Worm (Caenorhabditis elegans) whole organism, L1 larva: Measurements from ENCODE around the gene tag-335.

Experiments
- C04F5.9 ChIP-seq: sonication (generic microtip); optimal IDR thresholded peaks from 2 replicates; lab custom pipeline; 2016; ENCODE audit warnings: missing genetic modification characterization, missing compliant biosample characterization
- C16A3.4 ChIP-seq: fragments of 150-350 bp; optimal IDR thresholded peaks from 2 replicates; lab custom pipeline; 2014; ENCODE audit warnings: missing biosample characterization, missing genetic modification characterization
- C34B4.2 ChIP-seq: sonication (generic microtip); optimal IDR thresholded peaks from 2 replicates; lab custom pipeline; 2017; ENCODE audit warnings: mild to moderate bottlenecking, missing genetic modification characterization, missing compliant biosample characterization
- ama-1 ChIP-seq: fragments of 150-350 bp; optimal IDR thresholded peaks from 2 replicates; lab custom pipeline; 2014
- ceh-63 ChIP-seq: fragments of 200-800 bp; sonication (Bioruptor generic); optimal IDR thresholded peaks from 2 replicates; lab custom pipeline; 2018; ENCODE audit warnings: mild to moderate bottlenecking, missing genetic modification characterization, missing compliant biosample characterization
- ceh-8 ChIP-seq: fragments of 200-800 bp; sonication (Bioruptor generic); optimal IDR thresholded peaks from 2 replicates; lab custom pipeline; 2018; ENCODE audit warnings: mild to moderate bottlenecking, missing genetic modification characterization, moderate library complexity, missing compliant biosample characterization
- ces-1 ChIP-seq: fragments of 150-350 bp; optimal IDR thresholded peaks from 2 replicates; lab custom pipeline; 2014; ENCODE audit warnings: missing biosample characterization, missing genetic modification reagents, missing genetic modification characterization
- dpl-1 ChIP-seq, 3 experiments: fragments of 150-350 bp in 2 of 3; sonication (generic microtip) in 1 of 3; optimal IDR thresholded peaks; 2 replicates each; lab custom pipeline; 2014 to 2017; ENCODE audit warnings: missing biosample characterization in 3 of 3, missing genetic modification characterization in 3 of 3, missing genetic modification reagents in 3 of 3
- dsc-1 ChIP-seq: sonication (generic microtip); optimal IDR thresholded peaks from 2 replicates; lab custom pipeline; 2016; ENCODE audit warnings: mild to moderate bottlenecking, missing genetic modification characterization, missing compliant biosample characterization
- efl-1 ChIP-seq, 4 experiments: fragments of 150-350 bp; optimal IDR thresholded peaks in 3 of 4; peaks in 1 of 4; 1 replicate in 1 of 4; 2 replicates in 3 of 4; lab custom pipeline; 2014; ENCODE audit warnings: missing biosample characterization in 2 of 4, missing genetic modification characterization in 2 of 4, missing genetic modification reagents in 2 of 4
- elt-2 ChIP-seq: sonication (generic microtip); optimal IDR thresholded peaks from 2 replicates; lab custom pipeline; 2016; ENCODE audit warnings: missing genetic modification characterization, mild to moderate bottlenecking, inconsistent platforms, missing compliant biosample characterization, missing genetic modification reagents
- elt-3 ChIP-seq, 6 experiments: fragments of 150-350 bp in 1 of 6; sonication (generic microtip); optimal IDR thresholded peaks; 2 replicates each; lab custom pipeline; 2017 to 2018; ENCODE audit warnings: missing biosample characterization in 6 of 6, missing genetic modification characterization in 6 of 6, inconsistent platforms in 1 of 6
- ets-5 ChIP-seq: fragments of 200-800 bp; sonication (Bioruptor generic); IDR thresholded peaks from 2 replicates; pipeline ENCODE4 v1.3.6; 2022; ENCODE audit warnings: missing genetic modification characterization, missing compliant biosample characterization
- fkh-10 ChIP-seq: sonication (generic microtip); optimal IDR thresholded peaks from 2 replicates; lab custom pipeline; 2017; ENCODE audit warnings: missing biosample characterization, missing genetic modification reagents, missing genetic modification characterization
- fkh-4 ChIP-seq: sonication (generic microtip); optimal IDR thresholded peaks from 2 replicates; lab custom pipeline; 2016; ENCODE audit warnings: missing compliant biosample characterization, missing genetic modification characterization, borderline replicate concordance
- grh-1 ChIP-seq: fragments of 200-800 bp; sonication (Bioruptor generic); IDR thresholded peaks from 2 replicates; pipeline ENCODE4 v1.3.6; 2022; ENCODE audit warnings: missing genetic modification reagents, missing genetic modification characterization, missing compliant biosample characterization
- hpl-2 ChIP-seq: fragments of 150-350 bp; optimal IDR thresholded peaks from 2 replicates; lab custom pipeline; 2014; ENCODE audit warnings: missing biosample characterization, missing genetic modification reagents, missing genetic modification characterization
- irx-1 ChIP-seq: sonication (generic microtip); optimal IDR thresholded peaks from 2 replicates; lab custom pipeline; 2016; ENCODE audit warnings: missing genetic modification characterization, missing compliant biosample characterization
- isw-1 ChIP-seq: fragments of 200-800 bp; sonication (Bioruptor generic); IDR thresholded peaks from 2 replicates; pipeline ENCODE4 v1.3.6; 2022; ENCODE audit warnings: missing genetic modification characterization, missing compliant biosample characterization
- jun-1 ChIP-seq: fragments of 150-350 bp; optimal IDR thresholded peaks from 2 replicates; lab custom pipeline; 2014; ENCODE audit warnings: missing biosample characterization, missing genetic modification reagents, missing genetic modification characterization
- lin-14 ChIP-seq: fragments of 200-800 bp; sonication (Bioruptor generic); optimal IDR thresholded peaks from 2 replicates; lab custom pipeline; 2018; ENCODE audit warnings: mild to moderate bottlenecking, missing genetic modification characterization, moderate library complexity, missing compliant biosample characterization
- lsy-2 ChIP-seq, 2 experiments: fragments of 150-350 bp; optimal IDR thresholded peaks; 2 replicates each; lab custom pipeline; 2014; ENCODE audit warnings: missing biosample characterization in 2 of 2, missing genetic modification characterization in 2 of 2
- mep-1 ChIP-seq: fragments of 150-350 bp; optimal IDR thresholded peaks from 2 replicates; lab custom pipeline; 2014; ENCODE audit warnings: missing biosample characterization, missing genetic modification characterization
- nhr-12 ChIP-seq: sonication (generic microtip); optimal IDR thresholded peaks from 2 replicates; lab custom pipeline; 2017; ENCODE audit warnings: missing biosample characterization, missing genetic modification characterization
- nhr-19 ChIP-seq: fragments of 200-800 bp; sonication (Bioruptor generic); conservative IDR thresholded peaks from 2 replicates; pipeline ENCODE4 v1.3.6; 2022; ENCODE audit warnings: missing genetic modification characterization, missing compliant biosample characterization
- nhr-237 ChIP-seq: fragments of 150-350 bp; optimal IDR thresholded peaks from 2 replicates; lab custom pipeline; 2014; ENCODE audit warnings: missing biosample characterization, missing genetic modification characterization
- nhr-28 ChIP-seq: fragments of 150-350 bp; optimal IDR thresholded peaks from 2 replicates; lab custom pipeline; 2014; ENCODE audit warnings: missing biosample characterization, missing genetic modification characterization
- nhr-47 ChIP-seq: sonication (generic microtip); optimal IDR thresholded peaks from 2 replicates; lab custom pipeline; 2016; ENCODE audit warnings: mild to moderate bottlenecking, missing genetic modification characterization, moderate library complexity, missing compliant biosample characterization
- nhr-76 ChIP-seq: sonication (generic microtip); optimal IDR thresholded peaks from 2 replicates; lab custom pipeline; 2017; ENCODE audit warnings: missing biosample characterization, missing genetic modification characterization
- nhr-84 ChIP-seq: sonication (generic microtip); optimal IDR thresholded peaks from 2 replicates; lab custom pipeline; 2017; ENCODE audit warnings: missing biosample characterization, missing genetic modification characterization
- nhr-85 ChIP-seq: sonication (generic microtip); peaks from one replicate; lab custom pipeline; 2016; ENCODE audit warnings: missing genetic modification characterization, inconsistent platforms, missing compliant biosample characterization
- pag-3 ChIP-seq: sonication (generic microtip); optimal IDR thresholded peaks from 2 replicates; lab custom pipeline; 2017; ENCODE audit warnings: missing genetic modification characterization, mild to moderate bottlenecking, missing compliant biosample characterization, antibody characterized with exemption, borderline replicate concordance; ENCODE audit not compliant: insufficient read depth
- pax-3 ChIP-seq: fragments of 200-800 bp; sonication (Bioruptor generic); optimal IDR thresholded peaks from 2 replicates; lab custom pipeline; 2018; ENCODE audit warnings: mild to moderate bottlenecking, missing genetic modification characterization, moderate library complexity, missing compliant biosample characterization
- skn-1 ChIP-seq: fragments of 150-350 bp; optimal IDR thresholded peaks from 2 replicates; lab custom pipeline; 2014; ENCODE audit warnings: missing biosample characterization, missing genetic modification characterization
- snu-23 ChIP-seq: sonication (generic microtip); optimal IDR thresholded peaks from 2 replicates; lab custom pipeline; 2016; ENCODE audit warnings: missing genetic modification characterization, missing compliant biosample characterization
- sup-37 ChIP-seq: fragments of 200-800 bp; sonication (Bioruptor generic); optimal IDR thresholded peaks from 2 replicates; lab custom pipeline; 2018; ENCODE audit warnings: mild to moderate bottlenecking, missing genetic modification characterization, missing compliant biosample characterization
- tbx-2 ChIP-seq: sonication (generic microtip); optimal IDR thresholded peaks from 2 replicates; lab custom pipeline; 2016; ENCODE audit warnings: missing genetic modification characterization, missing compliant biosample characterization
- unc-86 ChIP-seq: sonication (generic microtip); optimal IDR thresholded peaks from 2 replicates; lab custom pipeline; 2016; ENCODE audit warnings: missing genetic modification characterization, missing compliant biosample characterization
- vab-15 ChIP-seq: sonication (generic microtip); optimal IDR thresholded peaks from 2 replicates; lab custom pipeline; 2017; ENCODE audit warnings: missing genotype, mild to moderate bottlenecking, missing genetic modification characterization, missing compliant biosample characterization
- zag-1 ChIP-seq: fragments of 150-350 bp; optimal IDR thresholded peaks from 2 replicates; lab custom pipeline; 2014; ENCODE audit warnings: missing biosample characterization, missing genetic modification characterization
- ztf-11 ChIP-seq, 2 experiments: sonication (generic microtip); optimal IDR thresholded peaks; 2 replicates each; lab custom pipeline; 2016 to 2017; ENCODE audit warnings: missing genetic modification characterization in 2 of 2, missing biosample characterization in 1 of 2, missing compliant biosample characterization in 1 of 2
- ztf-4 ChIP-seq: fragments of 150-350 bp; optimal IDR thresholded peaks from 2 replicates; lab custom pipeline; 2014; ENCODE audit warnings: missing biosample characterization, missing genetic modification characterization

tag-335 gene

ce11 chrIV:12279340-12279739, 946 bp upstream of the tag-335 start, which contains the start of gene ltah-1.1:
TSS of gene ltah-1.1 (plus strand) at chrIV:12279622.
- no peak for TF ChIP-seq vab-15 (tag; lab: Kevin White, UChicago)
- no peak for TF ChIP-seq unc-86 (tag; lab: Kevin White, UChicago)
- no peak for TF ChIP-seq elt-3 (tag; optimal IDR thresholded peaks at IDR 0.05; lab: Kevin White, UChicago)
- TF ChIP-seq mep-1 (tag; lab: Kevin White, UChicago): no peak
- TF ChIP-seq ceh-8 (GFP tag; lab: Kevin White, UChicago): no peak
- no peak for TF ChIP-seq pag-3 (tag; lab: Kevin White, UChicago)
- no peak for TF ChIP-seq dsc-1 (tag; lab: Kevin White, UChicago)
- TF ChIP-seq hpl-2 (GFP tag; lab: Kevin White, UChicago): no peak
- TF ChIP-seq lsy-2 (tag; optimal IDR thresholded peaks at IDR 0.05; lab: Kevin White, UChicago): no peak
- TF ChIP-seq C34B4.2: no peak
- no peak for TF ChIP-seq nhr-84 (tag; lab: Kevin White, UChicago)
- no peak for TF ChIP-seq dpl-1 (GFP tag; optimal IDR thresholded peaks at IDR 0.05; lab: Kevin White, UChicago)
- no peak for TF ChIP-seq nhr-76 (tag; lab: Kevin White, UChicago)
- TF ChIP-seq isw-1 (GFP tag; lab: Robert Waterston, UW): no peak
- no peak for TF ChIP-seq ztf-4 (tag; lab: Kevin White, UChicago)
- no peak for TF ChIP-seq nhr-237

- no peak for TF ChIP-seq ceh-8 (GFP tag; lab: Kevin White, UChicago)
- TF ChIP-seq ztf-11 (tag; optimal IDR thresholded peaks at IDR 0.05; lab: Kevin White, UChicago): no peak
- TF ChIP-seq hpl-2 (GFP tag; lab: Kevin White, UChicago): no peak
- no peak for TF ChIP-seq lsy-2 (tag; optimal IDR thresholded peaks at IDR 0.05; lab: Kevin White, UChicago)
- no peak for TF ChIP-seq grh-1 (GFP tag; lab: Robert Waterston, UW)
- no peak for TF ChIP-seq efl-1 (optimal IDR thresholded peaks at IDR 0.05; lab: Kevin White, UChicago)
- no peak for TF ChIP-seq efl-1 (GFP tag; optimal IDR thresholded peaks at IDR 0.05 in 1 of 2; lab: Kevin White, UChicago)
- no peak for TF ChIP-seq ceh-63 (GFP tag; lab: Kevin White, UChicago)
- TF ChIP-seq ama-1: no peak
- no peak for TF ChIP-seq isw-1 (GFP tag; lab: Robert Waterston, UW)
- TF ChIP-seq irx-1 (tag; lab: Kevin White, UChicago): no peak
- no peak for TF ChIP-seq fkh-10 (GFP tag; lab: Kevin White, UChicago)
- no peak for TF ChIP-seq C16A3.4 (tag; lab: Kevin White, UChicago)
Observed at ce11 chrIV:12275892-12276291, 2.5 kb downstream of the tag-335 start, which contains the start of gene vps-8. TSS of gene vps-8 (minus strand) at chrIV:12275992.

ce11 chrIV:12274365-12274764, 4.0 kb downstream of the tag-335 start:
- TF ChIP-seq efl-1 (optimal IDR thresholded peaks at IDR 0.05; lab: Kevin White, UChicago): no peak
- peak in 1 of 2 experiments; percentile 82 for TF ChIP-seq efl-1 (GFP tag; optimal IDR thresholded peaks at IDR 0.05 in 1 of 2; lab: Kevin White, UChicago)
- TF ChIP-seq elt-2 (tag; lab: Kevin White, UChicago): peak; percentile 98
- no peak for TF ChIP-seq ztf-4 (tag; lab: Kevin White, UChicago)
- TF ChIP-seq, all 84 proteins: peak for 2

- TF ChIP-seq nhr-85: peak; percentile 42
- TF ChIP-seq ama-1: no peak
Observed at ce11 chrIV:12270392-12270791, 8.0 kb downstream of the tag-335 start, which contains the start of gene C42C1.3. TSS of gene C42C1.3 (minus strand) at chrIV:12270492.

- peak; percentile 62 for TF ChIP-seq nhr-47 (tag; lab: Kevin White, UChicago)
- no peak for TF ChIP-seq zag-1
- no peak for TF ChIP-seq ces-1 (GFP tag; lab: Kevin White, UChicago)
- no peak for TF ChIP-seq ets-5 (GFP tag; lab: Robert Waterston, UW)
- no peak for TF ChIP-seq fkh-4 (tag; lab: Kevin White, UChicago)
- no peak for TF ChIP-seq C04F5.9
- peak; percentile 71 for TF ChIP-seq lin-14
- TF ChIP-seq ztf-4 (tag; lab: Kevin White, UChicago): no peak
- peak; percentile 49 for TF ChIP-seq tbx-2
- peak; percentile 73 for TF ChIP-seq snu-23
- TF ChIP-seq nhr-28 (tag; lab: Kevin White, UChicago): no peak
- peak; percentile 47 for TF ChIP-seq skn-1 (tag; lab: Kevin White, UChicago)
- no peak for TF ChIP-seq jun-1
- no peak for TF ChIP-seq pax-3 (tag; lab: Kevin White, UChicago)
- TF ChIP-seq nhr-12 (tag; lab: Kevin White, UChicago): no peak
- TF ChIP-seq nhr-19: peak; percentile 20
- no peak for TF ChIP-seq sup-37 (GFP tag; lab: Kevin White, UChicago)
- TF ChIP-seq unc-86 (tag; lab: Kevin White, UChicago): peak; percentile 19
- TF ChIP-seq pag-3 (tag; lab: Kevin White, UChicago): no peak
Observed at ce11 chrIV:12268272-12269045, 9.9 kb downstream of the tag-335 start, which contains the start of the genes ppm-1.H and rpl-34. TSS of gene ppm-1.H (minus strand) at chrIV:12268322. TSS of gene rpl-34 (plus strand) at chrIV:12268995.
